Worm (Caenorhabditis elegans) whole organism, L2 larva: ENCODE data around the gene F22E12.1.

ENCODE experiments used
- C34F6.9 ChIP-seq: fragments of 150-350 bp; optimal IDR thresholded peaks from 2 replicates; lab custom pipeline; 2014; ENCODE audit warnings: missing biosample characterization, missing genetic modification characterization
- R02D3.7 ChIP-seq: fragments of 150-350 bp; optimal IDR thresholded peaks from 2 replicates; lab custom pipeline; 2014; ENCODE audit warnings: missing biosample characterization, missing genetic modification characterization
- Y55F3AM.14 ChIP-seq: fragments of 200-800 bp; sonication (Bioruptor generic); optimal IDR thresholded peaks from 2 replicates; lab custom pipeline; 2018; ENCODE audit warnings: mild to moderate bottlenecking, missing genetic modification characterization, missing compliant biosample characterization
- alr-1 ChIP-seq: fragments of 150-350 bp; optimal IDR thresholded peaks from 2 replicates; lab custom pipeline; 2014; ENCODE audit warnings: missing biosample characterization, missing genetic modification characterization
- ama-1 ChIP-seq: fragments of 150-350 bp; optimal IDR thresholded peaks from 2 replicates; lab custom pipeline; 2018; ENCODE audit warnings: inconsistent platforms
- ceh-82 ChIP-seq: fragments of 150-350 bp; optimal IDR thresholded peaks from 2 replicates; lab custom pipeline; 2014; ENCODE audit warnings: missing biosample characterization, missing genetic modification characterization
- crh-2 ChIP-seq: sonication (generic microtip); optimal IDR thresholded peaks from 2 replicates; lab custom pipeline; 2017; ENCODE audit warnings: missing biosample characterization, missing genetic modification characterization
- dmd-4 ChIP-seq: sonication (generic microtip); optimal IDR thresholded peaks from 2 replicates; lab custom pipeline; 2017; ENCODE audit warnings: missing biosample characterization, missing genetic modification characterization
- egl-27 ChIP-seq: sonication (generic microtip); optimal IDR thresholded peaks from 3 replicates; lab custom pipeline; 2017; ENCODE audit warnings: missing biosample characterization, missing genetic modification reagents, missing genetic modification characterization
- fos-1 ChIP-seq: fragments of 150-350 bp; optimal IDR thresholded peaks from 2 replicates; lab custom pipeline; 2014; ENCODE audit warnings: missing biosample characterization, missing genetic modification characterization
- gmeb-1 ChIP-seq: fragments of 150-350 bp; optimal IDR thresholded peaks from 2 replicates; lab custom pipeline; 2014; ENCODE audit warnings: missing biosample characterization, missing genetic modification characterization
- lin-11 ChIP-seq: fragments of 150-350 bp; sonication (generic microtip); optimal IDR thresholded peaks from 2 replicates; lab custom pipeline; 2014; ENCODE audit warnings: missing biosample characterization, missing genetic modification characterization, inconsistent platforms, mixed read lengths
- lsy-2 ChIP-seq, 2 experiments: fragments of 150-350 bp in 1 of 2; sonication (generic microtip) in 1 of 2; optimal IDR thresholded peaks; 2 replicates each; lab custom pipeline; 2014 to 2017; ENCODE audit warnings: missing biosample characterization in 2 of 2, missing genetic modification characterization in 2 of 2
- mab-5 ChIP-seq: fragments of 150-350 bp; optimal IDR thresholded peaks from 2 replicates; lab custom pipeline; 2014; ENCODE audit warnings: missing biosample characterization, missing genetic modification characterization
- nhr-10 ChIP-seq: sonication (generic microtip); optimal IDR thresholded peaks from 2 replicates; lab custom pipeline; 2017; ENCODE audit warnings: missing biosample characterization, missing genetic modification characterization
- nhr-11 ChIP-seq: fragments of 150-350 bp; optimal IDR thresholded peaks from 2 replicates; lab custom pipeline; 2014; ENCODE audit warnings: missing biosample characterization, missing genetic modification characterization
- nhr-129 ChIP-seq: fragments of 150-350 bp; optimal IDR thresholded peaks from 2 replicates; lab custom pipeline; 2014; ENCODE audit warnings: missing biosample characterization, missing genetic modification characterization
- nhr-21 ChIP-seq: fragments of 150-350 bp; optimal IDR thresholded peaks from 2 replicates; lab custom pipeline; 2014; ENCODE audit warnings: missing biosample characterization, missing genetic modification characterization
- nhr-23 ChIP-seq: fragments of 150-350 bp; optimal IDR thresholded peaks from 2 replicates; lab custom pipeline; 2014; ENCODE audit warnings: missing biosample characterization, missing genetic modification reagents, missing genetic modification characterization
- nhr-25 ChIP-seq: fragments of 150-350 bp; sonication (generic microtip); optimal IDR thresholded peaks from 3 replicates; lab custom pipeline; 2014; ENCODE audit warnings: missing biosample characterization, missing genetic modification characterization
- peb-1 ChIP-seq: fragments of 150-350 bp; optimal IDR thresholded peaks from 2 replicates; lab custom pipeline; 2014; ENCODE audit warnings: missing biosample characterization, missing genetic modification characterization
- skn-1 ChIP-seq: sonication (generic microtip); optimal IDR thresholded peaks from 2 replicates; lab custom pipeline; 2017; ENCODE audit warnings: missing biosample characterization, missing genetic modification characterization
- sma-9 ChIP-seq, 2 experiments: fragments of 150-350 bp in 1 of 2; sonication (generic microtip) in 1 of 2; optimal IDR thresholded peaks; 2 replicates each; lab custom pipeline; 2014 to 2016; ENCODE audit warnings: missing genetic modification characterization in 2 of 2, mild to moderate bottlenecking in 1 of 2, missing biosample characterization in 1 of 2, missing compliant biosample characterization in 1 of 2, missing genetic modification reagents in 1 of 2, moderate library complexity in 1 of 2
- snpc-4 ChIP-seq: fragments of 150-350 bp; optimal IDR thresholded peaks from 2 replicates; lab custom pipeline; 2014; ENCODE audit warnings: missing biosample characterization, missing genetic modification characterization
- unc-39 ChIP-seq: fragments of 150-350 bp; optimal IDR thresholded peaks from 2 replicates; lab custom pipeline; 2014; ENCODE audit warnings: missing biosample characterization, missing genetic modification characterization
- zag-1 ChIP-seq: fragments of 150-350 bp; optimal IDR thresholded peaks from 2 replicates; lab custom pipeline; 2014; ENCODE audit warnings: missing biosample characterization, missing genetic modification characterization
- ztf-1 ChIP-seq: fragments of 200-800 bp; sonication (Bioruptor generic); conservative IDR thresholded peaks from 2 replicates; pipeline ENCODE4 v1.3.6; 2022; ENCODE audit warnings: missing genetic modification characterization, missing compliant biosample characterization
- ztf-11 ChIP-seq: sonication (generic microtip); optimal IDR thresholded peaks from 2 replicates; lab custom pipeline; 2017; ENCODE audit warnings: missing biosample characterization, missing genetic modification characterization
- ztf-4 ChIP-seq: fragments of 150-350 bp; optimal IDR thresholded peaks from 2 replicates; lab custom pipeline; 2014; ENCODE audit warnings: missing biosample characterization, missing genetic modification characterization

The F22E12.1 gene

ce11 chrV:10484640-10485039 is 27.5 kb upstream of the F22E12.1 start, which contains the start of gene Y32F6B.1:
Gene Y32F6B.1, minus strand, starts transcription at chrV:10484740.
- TF ChIP-seq ceh-82 (tag; lab: Kevin White, UChicago) (no peak), nhr-10 (tag; lab: Kevin White, UChicago) (no peak), ztf-4 (no peak), Y55F3AM.14 (GFP tag; lab: Kevin White, UChicago) (no peak)

- TF ChIP-seq unc-39 (tag; lab: Kevin White, UChicago) (no peak), peb-1 (tag; lab: Kevin White, UChicago) (no peak), fos-1 (tag; lab: Kevin White, UChicago) (peak; percentile 59), sma-9 (GFP tag; optimal IDR thresholded peaks at IDR 0.05; lab: Kevin White, UChicago) (peak; percentile 34), sma-9 (tag; optimal IDR thresholded peaks at IDR 0.05; lab: Kevin White, UChicago) (no peak)
- TF ChIP-seq, all 48 proteins: peak for 2
Observed at ce11 chrV:10483995-10484394, 26.8 kb upstream of the F22E12.1 start.

- TF ChIP-seq mab-5, result no peak
- peak; percentile 58 for TF ChIP-seq fos-1 (tag; lab: Kevin White, UChicago)
- TF ChIP-seq Y55F3AM.14 (GFP tag; lab: Kevin White, UChicago), result peak; percentile 32
Observed at ce11 chrV:10478097-10478828, 21.1 kb upstream of the F22E12.1 start, which contains the start of the genes crp-1 and Y32F6B.9. Gene crp-1, plus strand, starts transcription at chrV:10478564. Gene Y32F6B.9, plus strand, starts transcription at chrV:10478699.

- TF ChIP-seq nhr-11 (tag; lab: Kevin White, UChicago), result no peak
- peak in 1 of 2 experiments; percentile 4 for TF ChIP-seq lsy-2 (tag; optimal IDR thresholded peaks at IDR 0.05; lab: Kevin White, UChicago)
- peak; percentile 87 for TF ChIP-seq ama-1 (lab: Kevin White, UChicago)
- no peak for TF ChIP-seq ceh-82 (tag; lab: Kevin White, UChicago)
- no peak for TF ChIP-seq egl-27 (tag; lab: Kevin White, UChicago)
- TF ChIP-seq C34F6.9 (tag; lab: Kevin White, UChicago), result peak; percentile 23
- TF ChIP-seq Y55F3AM.14 (GFP tag; lab: Kevin White, UChicago), result peak; percentile 50
- TF ChIP-seq nhr-129 (tag; lab: Kevin White, UChicago), result peak; percentile 65
- peak; percentile 12 for TF ChIP-seq nhr-25 (tag; lab: Kevin White, UChicago)
Observed at ce11 chrV:10476864-10477443, 19.8 kb upstream of the F22E12.1 start.

ce11 chrV:10475421-10475820 is 18.3 kb upstream of the F22E12.1 start:
- TF ChIP-seq R02D3.7 (tag; lab: Kevin White, UChicago) (no peak), ztf-11 (tag; lab: Kevin White, UChicago) (no peak), skn-1 (no peak), ztf-4 (no peak), mab-5 (no peak), unc-39 (tag; lab: Kevin White, UChicago) (no peak), snpc-4 (tag; lab: Kevin White, UChicago) (no peak), ceh-82 (tag; lab: Kevin White, UChicago) (no peak)

- TF ChIP-seq zag-1 (tag; lab: Kevin White, UChicago), result no peak
- no peak for TF ChIP-seq skn-1
- TF ChIP-seq, all 48 proteins: peak for 0
Observed at ce11 chrV:10474040-10474439, 16.9 kb upstream of the F22E12.1 start.

ce11 chrV:10472901-10473774 is 16.0 kb upstream of the F22E12.1 start:
- TF ChIP-seq alr-1 (tag; lab: Kevin White, UChicago), result no peak
- TF ChIP-seq lin-11 (tag; lab: Kevin White, UChicago), result no peak
- no peak for TF ChIP-seq peb-1 (tag; lab: Kevin White, UChicago)
- no peak for TF ChIP-seq crh-2 (tag; lab: Kevin White, UChicago)
- no peak for TF ChIP-seq fos-1 (tag; lab: Kevin White, UChicago)
- TF ChIP-seq nhr-23 (tag; lab: Kevin White, UChicago), result no peak
- no peak for TF ChIP-seq ztf-1
- TF ChIP-seq snpc-4 (tag; lab: Kevin White, UChicago), result no peak
- TF ChIP-seq sma-9 (GFP tag; optimal IDR thresholded peaks at IDR 0.05; lab: Kevin White, UChicago), result peak; percentile 36
- no peak for TF ChIP-seq sma-9 (tag; optimal IDR thresholded peaks at IDR 0.05; lab: Kevin White, UChicago)
- TF ChIP-seq nhr-21, result peak; percentile 43
- no peak for TF ChIP-seq gmeb-1
- TF ChIP-seq Y55F3AM.14 (GFP tag; lab: Kevin White, UChicago), result peak; percentile 21
- no peak for TF ChIP-seq dmd-4 (tag; lab: Kevin White, UChicago)
